Fruit fly (Drosophila melanogaster) whole organism, pupa: ENCODE measurements around the gene CG4631.

Experiments
- CG10348 ChIP-seq: fragments of 200-800 bp; sonication (Bioruptor generic); IDR thresholded peaks from 2 replicates; pipeline ENCODE4 v1.3.6; 2022; ENCODE audit warnings: missing biosample characterization, missing genetic modification characterization
- CG12605 ChIP-seq: fragments of 200-800 bp; sonication (Bioruptor generic); IDR thresholded peaks from 2 replicates; pipeline ENCODE4 v1.3.6; 2022; ENCODE audit warnings: missing biosample characterization, missing genetic modification characterization
- CG13204 ChIP-seq: fragments of 200-800 bp; sonication (Bioruptor generic); optimal IDR thresholded peaks from 2 replicates; lab custom pipeline; 2018; ENCODE audit warnings: missing biosample characterization, mild to moderate bottlenecking, missing genetic modification characterization, moderate library complexity
- CG14655 ChIP-seq: fragments of 200-800 bp; sonication (Bioruptor generic); optimal IDR thresholded peaks from 3 replicates; lab custom pipeline; 2017; ENCODE audit warnings: mild to moderate bottlenecking, missing biosample characterization, missing genetic modification reagents, missing genetic modification characterization
- CG15710 ChIP-seq: fragments of 200-800 bp; sonication (Bioruptor generic); optimal IDR thresholded peaks from 2 replicates; lab custom pipeline; 2018; ENCODE audit warnings: missing biosample characterization, mild to moderate bottlenecking, missing genetic modification characterization, moderate library complexity
- CG17806 ChIP-seq: fragments of 200-800 bp; sonication (Bioruptor generic); optimal IDR thresholded peaks from 2 replicates; lab custom pipeline; 2018; ENCODE audit warnings: missing biosample characterization, mild to moderate bottlenecking, missing genetic modification characterization, moderate library complexity
- CG32121 ChIP-seq: fragments of 200-800 bp; sonication (Bioruptor generic); IDR thresholded peaks from 2 replicates; pipeline ENCODE4 v1.3.6; 2022; ENCODE audit warnings: missing biosample characterization, missing genetic modification characterization
- CG34367 ChIP-seq: fragments of 200-800 bp; sonication (Bioruptor generic); optimal IDR thresholded peaks from 2 replicates; lab custom pipeline; 2018; ENCODE audit warnings: missing biosample characterization, mild to moderate bottlenecking, missing genetic modification characterization
- CG4496 ChIP-seq: fragments of 200-800 bp; sonication (Bioruptor generic); IDR thresholded peaks from 3 replicates; pipeline ENCODE4 v1.3.6; 2022; ENCODE audit warnings: missing biosample characterization, missing genetic modification characterization
- CG8159 ChIP-seq: fragments of 200-800 bp; sonication (Bioruptor generic); optimal IDR thresholded peaks from 3 replicates; lab custom pipeline; 2018; ENCODE audit warnings: missing biosample characterization, mild to moderate bottlenecking, missing genetic modification characterization, moderate library complexity
- CG8301 ChIP-seq: fragments of 200-800 bp; sonication (Bioruptor generic); optimal IDR thresholded peaks from 2 replicates; lab custom pipeline; 2018; ENCODE audit warnings: missing biosample characterization, mild to moderate bottlenecking, missing genetic modification characterization
- CG9948 ChIP-seq: fragments of 200-800 bp; sonication (Bioruptor generic); optimal IDR thresholded peaks from 2 replicates; lab custom pipeline; 2018; ENCODE audit warnings: missing biosample characterization, mild to moderate bottlenecking, missing genetic modification characterization, moderate library complexity
- D1 ChIP-seq: fragments of 200-800 bp; sonication (Bioruptor generic); optimal IDR thresholded peaks from 2 replicates; lab custom pipeline; 2018; ENCODE audit warnings: missing biosample characterization, mild to moderate bottlenecking, missing genetic modification characterization, moderate library complexity
- EcR ChIP-seq: fragments of 200-800 bp; sonication (Bioruptor generic); optimal IDR thresholded peaks from 3 replicates; lab custom pipeline; 2019; ENCODE audit warnings: missing biosample characterization, missing genetic modification characterization, mild to moderate bottlenecking, moderate library complexity, missing genetic modification reagents
- Ets98B ChIP-seq: fragments of 200-800 bp; sonication (Bioruptor generic); IDR thresholded peaks from 2 replicates; pipeline ENCODE4 v1.3.6; 2022; ENCODE audit warnings: missing biosample characterization, missing genetic modification characterization
- Pif1A ChIP-seq: fragments of 200-800 bp; sonication (Bioruptor generic); optimal IDR thresholded peaks from 3 replicates; lab custom pipeline; 2016; ENCODE audit warnings: missing biosample characterization, missing genetic modification characterization
- Pif1B ChIP-seq: fragments of 200-800 bp; sonication (Bioruptor generic); optimal IDR thresholded peaks from 3 replicates; lab custom pipeline; 2016; ENCODE audit warnings: missing biosample characterization, missing genetic modification characterization
- Snoo ChIP-seq: fragments of 200-800 bp; sonication (Bioruptor generic); optimal IDR thresholded peaks from 3 replicates; lab custom pipeline; 2017; ENCODE audit warnings: missing biosample characterization, mild to moderate bottlenecking, missing genetic modification characterization, inconsistent platforms
- fd96Ca ChIP-seq: fragments of 200-800 bp; sonication (Bioruptor generic); IDR thresholded peaks from 3 replicates; pipeline ENCODE4 v1.3.6; 2022; ENCODE audit warnings: missing biosample characterization, missing genetic modification characterization
- gl ChIP-seq: fragments of 200-800 bp; sonication (Bioruptor generic); optimal IDR thresholded peaks from 2 replicates; lab custom pipeline; 2018; ENCODE audit warnings: missing biosample characterization, mild to moderate bottlenecking, missing genetic modification characterization
- rn ChIP-seq: fragments of 200-800 bp; sonication (Bioruptor generic); IDR thresholded peaks from 2 replicates; pipeline ENCODE4 v1.3.6; 2022; ENCODE audit warnings: missing biosample characterization, missing genetic modification characterization

Gene CG4631

DNA sequence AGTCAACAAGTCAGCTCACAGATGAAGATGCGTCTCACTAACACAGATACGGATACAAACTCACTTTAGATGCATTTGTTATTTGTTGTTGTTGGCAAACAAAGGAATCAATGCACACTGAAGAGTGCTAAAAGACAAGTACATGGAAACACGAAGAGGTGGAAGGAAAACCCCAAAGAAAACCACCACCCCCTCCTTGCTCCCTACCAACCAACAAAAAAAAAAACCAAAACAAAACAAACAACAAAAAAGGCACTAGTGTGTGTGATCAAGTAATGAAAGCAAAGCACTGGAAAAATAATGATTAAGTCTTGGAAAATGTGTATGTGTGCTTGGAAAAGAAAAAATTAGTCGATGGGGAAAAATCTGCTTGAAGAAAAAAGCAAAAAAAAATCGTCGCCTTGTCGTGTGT, 18.5 kb upstream of the CG4631 start:
- peak; percentile 53; the same call in 1 of the 2 replicates for TF ChIP-seq CG32121
- TF ChIP-seq CG13204 (GFP tag; lab: Kevin White, UChicago), result no peak
- TF ChIP-seq CG9948 (tag; lab: Kevin White, UChicago), result peak; percentile 10
- TF ChIP-seq D1 (tag; lab: Kevin White, UChicago), result no peak
- peak; percentile 18 for TF ChIP-seq Pif1B (GFP tag; lab: Kevin White, UChicago)
- TF ChIP-seq Pif1A, result no peak
- TF ChIP-seq gl (tag; lab: Kevin White, UChicago), result peak; percentile 9
- peak; percentile 60 for TF ChIP-seq CG14655 (GFP tag; lab: Kevin White, UChicago)
- TF ChIP-seq Snoo (tag; lab: Kevin White, UChicago), result no peak
- peak; percentile 62; the same call in 1 of the 3 replicates for TF ChIP-seq fd96Ca (GFP tag; lab: Robert Waterston, UW)
- TF ChIP-seq Ets98B (GFP tag; lab: Robert Waterston, UW), result peak; percentile 58; the same call in 1 of the 2 replicates
- peak; percentile 5 for TF ChIP-seq CG34367 (tag; lab: Kevin White, UChicago)
- no peak for TF ChIP-seq CG15710
- TF ChIP-seq CG8301 (tag; lab: Kevin White, UChicago), result peak; percentile 27
- TF ChIP-seq rn (GFP tag; lab: Robert Waterston, UW), result 0 out of 2 replicates have a peak, but pooled peaks have one; percentile 14
- no peak for TF ChIP-seq EcR (GFP tag; lab: Kevin White, UChicago)
- peak; percentile 58; the same call in 1 of the 3 replicates for TF ChIP-seq CG4496
- no peak for TF ChIP-seq CG8159
- TF ChIP-seq CG12605 (GFP tag; lab: Robert Waterston, UW), result peak; percentile 73
- no peak for TF ChIP-seq CG17806 (tag; lab: Kevin White, UChicago)
- no peak for TF ChIP-seq CG10348 (GFP tag; lab: Robert Waterston, UW)

DNA sequence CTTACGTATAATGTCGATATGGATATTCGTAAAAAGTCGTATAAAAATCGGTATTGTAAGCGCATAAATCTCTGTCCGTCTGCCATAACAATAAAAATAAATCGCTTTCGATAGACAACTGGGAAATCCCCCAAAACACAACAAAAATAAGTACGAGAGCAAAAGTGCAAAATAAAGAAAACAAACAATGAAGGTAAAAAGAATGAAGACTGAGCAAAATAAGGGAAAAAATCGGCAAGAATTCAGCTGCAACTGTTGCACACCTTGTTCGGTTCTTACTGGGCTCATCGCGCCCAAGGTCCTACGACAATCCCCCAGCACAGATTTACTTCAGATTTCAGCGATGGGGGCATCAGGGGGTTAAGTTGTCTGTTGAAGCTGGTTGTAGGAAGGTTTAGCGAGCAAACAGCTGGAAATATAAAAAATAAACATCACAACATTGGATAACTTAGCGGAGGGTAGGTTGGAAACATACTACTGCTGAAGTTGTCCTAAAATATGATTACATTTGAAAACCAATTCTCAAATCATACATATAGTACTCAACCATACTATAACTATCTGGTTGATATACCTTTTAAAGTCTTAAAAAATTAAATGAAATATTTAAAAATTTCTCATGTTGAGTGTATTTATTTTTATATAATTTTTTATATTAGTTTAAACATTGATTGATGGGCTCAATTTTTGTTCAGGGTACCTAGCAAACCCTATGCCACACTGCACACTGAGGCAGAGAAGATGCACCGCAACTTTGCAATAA, 16.6 kb upstream of the CG4631 start:
- TF ChIP-seq CG10348 (GFP tag; lab: Robert Waterston, UW), result no peak
- TF ChIP-seq fd96Ca (GFP tag; lab: Robert Waterston, UW), result no peak
- peak; percentile 75 for TF ChIP-seq CG13204 (GFP tag; lab: Kevin White, UChicago)
- TF ChIP-seq CG12605 (GFP tag; lab: Robert Waterston, UW), result peak; percentile 30; the same call in 1 of the 2 replicates
- peak; percentile 89 for TF ChIP-seq CG15710
- TF ChIP-seq Pif1B (GFP tag; lab: Kevin White, UChicago), result peak; percentile 62
- no peak for TF ChIP-seq rn (GFP tag; lab: Robert Waterston, UW)
- TF ChIP-seq CG4496, result no peak
- peak; percentile 79 for TF ChIP-seq gl (tag; lab: Kevin White, UChicago)
- TF ChIP-seq CG8159, result peak; percentile 96
- TF ChIP-seq Pif1A, result peak; percentile 21
- peak; percentile 72 for TF ChIP-seq EcR (GFP tag; lab: Kevin White, UChicago)
- peak; percentile 28 for TF ChIP-seq CG8301 (tag; lab: Kevin White, UChicago)
- peak; percentile 66 for TF ChIP-seq CG34367 (tag; lab: Kevin White, UChicago)
- peak; percentile 92 for TF ChIP-seq CG17806 (tag; lab: Kevin White, UChicago)
- no peak for TF ChIP-seq Ets98B (GFP tag; lab: Robert Waterston, UW)
- TF ChIP-seq D1 (tag; lab: Kevin White, UChicago), result peak; percentile 87
- no peak for TF ChIP-seq CG32121
- TF ChIP-seq CG9948 (tag; lab: Kevin White, UChicago), result peak; percentile 94
- TF ChIP-seq Snoo (tag; lab: Kevin White, UChicago), result no peak
- TF ChIP-seq CG14655 (GFP tag; lab: Kevin White, UChicago), result peak; percentile 78

DNA sequence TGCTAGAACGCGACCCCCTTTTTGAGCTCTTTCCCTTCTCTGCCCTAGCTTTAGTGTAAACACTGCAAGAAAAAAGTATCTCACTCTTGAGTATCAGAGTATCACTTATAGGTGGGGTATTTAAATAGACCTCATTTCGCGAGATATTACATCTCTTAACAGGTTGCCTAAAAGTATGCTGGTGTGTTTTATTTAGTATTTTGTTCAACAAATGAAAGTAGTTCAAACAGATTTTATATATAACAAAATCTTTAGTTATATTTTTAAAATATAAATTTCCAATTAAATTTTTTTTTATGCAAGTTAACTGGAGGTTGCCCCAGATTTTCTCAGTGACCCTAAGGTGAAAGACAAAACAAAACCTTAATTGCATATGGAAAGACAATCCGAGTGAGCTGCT, 15.7 kb upstream of the CG4631 start:
- TF ChIP-seq EcR (GFP tag; lab: Kevin White, UChicago) (no peak), D1 (tag; lab: Kevin White, UChicago) (peak; percentile 58), Snoo (tag; lab: Kevin White, UChicago) (no peak), CG9948 (tag; lab: Kevin White, UChicago) (peak; percentile 85), CG14655 (GFP tag; lab: Kevin White, UChicago) (peak; percentile 73), CG34367 (tag; lab: Kevin White, UChicago) (peak; percentile 81), CG15710 (peak; percentile 85), CG17806 (tag; lab: Kevin White, UChicago) (peak; percentile 71), CG8159 (peak; percentile 84), CG13204 (GFP tag; lab: Kevin White, UChicago) (peak; percentile 54), CG10348 (GFP tag; lab: Robert Waterston, UW) (no peak), CG8301 (tag; lab: Kevin White, UChicago) (peak; percentile 23), Pif1B (GFP tag; lab: Kevin White, UChicago) (peak; percentile 46)

DNA sequence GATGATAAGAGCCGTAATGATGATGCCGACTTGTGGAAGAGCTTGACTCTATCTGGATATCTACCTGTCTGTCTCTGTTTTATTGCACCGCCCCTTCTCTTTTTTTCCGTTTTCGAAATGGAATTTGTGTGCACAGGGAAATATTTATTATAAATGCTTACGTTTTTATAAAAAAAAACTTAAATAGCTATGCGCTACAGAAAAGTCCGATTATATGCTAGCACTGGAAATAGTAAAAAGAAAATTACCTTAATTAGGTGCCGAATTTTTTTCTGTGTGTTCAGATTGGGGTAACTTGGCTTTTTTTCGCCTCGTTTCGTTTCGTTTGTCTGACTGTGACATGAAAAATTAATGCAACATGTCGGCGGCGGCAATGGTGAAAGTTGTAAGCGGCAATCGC, 15.2 kb upstream of the CG4631 start:
- TF ChIP-seq Snoo (tag; lab: Kevin White, UChicago) (peak; percentile 67), Pif1A (peak; percentile 84), CG12605 (GFP tag; lab: Robert Waterston, UW) (peak; percentile 87), CG8301 (tag; lab: Kevin White, UChicago) (peak; percentile 83), CG14655 (GFP tag; lab: Kevin White, UChicago) (peak; percentile 79), CG10348 (GFP tag; lab: Robert Waterston, UW) (no peak), CG13204 (GFP tag; lab: Kevin White, UChicago) (no peak), rn (GFP tag; lab: Robert Waterston, UW) (peak; percentile 86), CG9948 (tag; lab: Kevin White, UChicago) (peak; percentile 82), CG17806 (tag; lab: Kevin White, UChicago) (peak; percentile 87), gl (tag; lab: Kevin White, UChicago) (peak; percentile 67), CG32121 (peak; percentile 80), Pif1B (GFP tag; lab: Kevin White, UChicago) (peak; percentile 82), CG4496 (peak; percentile 92), Ets98B (GFP tag; lab: Robert Waterston, UW) (peak; percentile 92), fd96Ca (GFP tag; lab: Robert Waterston, UW) (peak; percentile 87), CG34367 (tag; lab: Kevin White, UChicago) (peak; percentile 69), EcR (GFP tag; lab: Kevin White, UChicago) (no peak), CG15710 (peak; percentile 84), CG8159 (peak; percentile 86), D1 (tag; lab: Kevin White, UChicago) (peak; percentile 21)
